Fruit fly (Drosophila melanogaster): ENCODE results near the gene Gpdh1.

DNA sequence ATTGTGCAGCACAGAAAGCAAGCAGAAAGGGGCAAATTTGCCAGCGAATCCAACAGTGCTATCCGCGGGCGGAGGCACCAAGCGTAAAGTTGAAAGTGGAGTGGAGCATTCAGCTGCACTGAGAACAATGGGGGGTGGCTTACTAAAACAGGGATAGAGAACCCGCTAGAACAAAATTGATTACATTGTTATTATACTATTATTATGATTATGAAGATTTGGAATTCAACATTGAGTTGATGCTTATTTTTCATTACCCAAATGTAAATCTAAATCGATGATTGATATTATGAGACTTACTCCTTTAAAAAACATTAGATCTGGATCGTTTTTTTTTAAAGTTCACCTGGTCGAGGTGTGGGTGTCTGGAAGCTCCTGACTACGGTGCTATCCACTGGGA is 41.9 kb upstream of the Gpdh1 start:
- TF ChIP-seq ttk (optimal IDR thresholded peaks at IDR 0.05) (no peak), Myc (optimal IDR thresholded peaks at IDR 0.05) (no peak), Sin3A (optimal IDR thresholded peaks at IDR 0.05) (no peak), insv (optimal IDR thresholded peaks at IDR 0.05) (no peak)
